Worm (Caenorhabditis elegans): ENCODE data around the gene F15H10.9.
A peak's percentile ranks its signal among the peaks of the same experiment; 100 is the strongest.

F15H10.9 gene

DNA sequence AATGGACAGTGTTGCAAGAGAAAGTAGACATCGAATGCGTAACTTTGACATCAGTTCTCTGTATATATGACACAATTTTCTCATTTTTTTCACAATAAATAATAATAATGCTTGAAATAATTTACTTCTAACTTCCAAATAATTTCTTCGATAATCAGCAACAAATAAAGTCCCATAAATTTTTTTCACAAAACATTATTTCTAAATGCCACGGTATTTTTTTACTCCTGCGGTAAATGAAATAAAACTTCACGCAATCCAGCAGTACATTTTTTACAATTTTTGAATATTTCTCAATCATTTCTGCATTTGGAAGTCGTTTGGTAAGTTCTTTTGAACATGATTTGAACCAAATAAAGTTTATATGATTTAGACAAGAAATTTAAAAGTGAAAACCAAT, 30.6 kb downstream of the F15H10.9 start, which contains the start of gene spe-10:
Gene spe-10, plus strand, starts transcription at position 301 of the 400 bp plus-strand sequence.
- TF ChIP-seq fos-1 (tag; optimal IDR thresholded peaks at IDR 0.05) (no peak), lin-14 (GFP tag; optimal IDR thresholded peaks at IDR 0.05) (no peak)

DNA sequence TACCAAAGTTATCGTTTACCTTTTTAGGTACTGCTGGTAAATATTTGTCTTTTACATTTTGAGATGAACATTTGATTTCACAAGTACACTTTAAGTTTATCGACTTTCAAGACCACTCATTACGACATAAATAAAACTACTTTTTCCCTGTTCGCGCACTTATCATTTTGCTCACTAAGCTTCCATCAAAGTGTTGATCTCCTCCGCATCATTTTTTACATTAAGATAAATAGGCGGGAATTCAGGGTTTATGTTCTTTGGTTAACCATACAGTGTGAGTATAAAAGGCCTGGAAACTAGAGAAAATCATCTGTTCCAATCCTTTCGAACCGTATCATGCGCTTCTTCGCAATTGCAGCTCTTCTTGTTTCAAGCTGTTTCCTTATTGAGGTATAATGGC, 32.4 kb downstream of the F15H10.9 start, which contains the start of gene pqn-2:
Gene pqn-2, plus strand, starts transcription at position 301 of the 400 bp plus-strand sequence.
- TF ChIP-seq nhr-28 (tag; optimal IDR thresholded peaks at IDR 0.05) (no peak), zag-1 (tag; optimal IDR thresholded peaks at IDR 0.05) (no peak), nhr-85 (tag) (no peak), dsc-1 (tag; optimal IDR thresholded peaks at IDR 0.05) (no peak), ama-1 (optimal IDR thresholded peaks at IDR 0.05) (no peak), C04F5.9 (tag; optimal IDR thresholded peaks at IDR 0.05) (no peak), ceh-63 (GFP tag; optimal IDR thresholded peaks at IDR 0.05) (no peak), lir-3 (tag; optimal IDR thresholded peaks at IDR 0.05; ENCODE audit: poor library complexity) (no peak), hlh-4 (tag; optimal IDR thresholded peaks at IDR 0.05) (no peak), mef-2 (tag; optimal IDR thresholded peaks at IDR 0.05) (no peak)

DNA sequence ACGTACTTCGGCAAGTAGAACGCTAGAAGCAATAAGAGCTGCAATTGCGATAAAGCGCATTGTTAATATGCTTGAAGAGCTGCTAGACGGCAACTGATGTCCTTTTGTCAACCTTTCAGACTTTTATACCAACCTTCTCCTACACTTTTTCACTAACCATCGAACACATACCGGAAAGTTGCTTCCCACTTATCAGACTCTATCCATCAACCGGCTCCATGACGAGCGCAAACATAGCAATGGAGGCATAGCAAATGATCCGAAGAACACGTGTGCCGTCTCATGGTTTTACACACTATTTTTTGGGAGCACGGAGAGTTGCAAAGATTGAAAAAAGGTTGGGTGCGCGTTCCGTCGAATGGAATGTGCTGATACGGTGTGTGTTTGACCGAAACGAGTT, 32.8 kb downstream of the F15H10.9 start, which contains the start of gene abu-1:
Gene abu-1, minus strand, starts transcription at position 101 of the 400 bp plus-strand sequence.
- TF ChIP-seq tbx-2 (tag; optimal IDR thresholded peaks at IDR 0.05), result no peak

DNA sequence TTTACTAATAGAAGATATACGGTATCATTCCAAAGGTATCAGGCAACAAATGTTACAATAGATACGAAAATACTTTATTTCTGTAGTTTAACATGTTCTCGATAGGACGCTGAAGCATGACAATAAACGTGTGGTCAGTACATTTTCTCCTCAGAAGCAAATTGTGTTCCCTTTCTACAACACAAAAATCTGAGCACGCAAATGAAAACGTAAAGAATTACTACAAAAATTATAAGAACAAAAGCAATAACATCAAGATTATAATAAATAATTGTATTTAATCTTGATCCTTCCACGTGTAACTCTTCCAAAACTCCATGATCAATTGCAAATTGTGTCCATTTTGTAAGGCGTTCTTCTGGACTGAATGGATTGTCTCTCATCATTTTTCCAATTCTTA, 34.7 kb downstream of the F15H10.9 start:
- TF ChIP-seq nhr-12 (tag; optimal IDR thresholded peaks at IDR 0.05) (no peak), ceh-90 (tag; optimal IDR thresholded peaks at IDR 0.05) (no peak), pag-3 (tag; optimal IDR thresholded peaks at IDR 0.05; ENCODE audit: borderline replicate concordance, insufficient read depth) (no peak), skn-1 (tag; optimal IDR thresholded peaks at IDR 0.05) (no peak), lir-3 (tag; optimal IDR thresholded peaks at IDR 0.05; ENCODE audit: poor library complexity) (no peak), ztf-11 (tag; optimal IDR thresholded peaks at IDR 0.05) (no peak), nhr-237 (tag; optimal IDR thresholded peaks at IDR 0.05) (no peak)

DNA sequence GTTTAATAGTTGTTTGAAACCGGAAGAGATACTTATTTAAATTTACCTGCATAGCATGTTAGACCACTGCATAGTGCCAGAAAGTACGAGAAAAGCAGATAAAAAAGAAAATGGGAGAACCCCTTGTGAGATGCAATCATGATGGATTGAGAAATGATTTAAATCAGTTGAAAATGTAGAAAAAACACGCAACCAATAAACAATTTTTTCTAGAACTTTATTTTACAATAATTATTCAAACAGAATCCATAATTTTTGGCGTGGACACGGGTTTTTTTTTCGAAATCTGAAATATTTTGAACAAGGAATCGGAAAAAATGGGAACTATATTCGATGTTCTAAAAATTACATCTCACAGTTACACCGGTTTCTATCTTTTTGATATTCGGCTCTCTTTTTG, 35.2 kb downstream of the F15H10.9 start, which contains the start of gene AC3.12:
Gene AC3.12, minus strand, starts transcription at position 101 of the 400 bp plus-strand sequence.
- TF ChIP-seq nhr-85 (tag) (peak; percentile 2), fkh-4 (tag; optimal IDR thresholded peaks at IDR 0.05; ENCODE audit: borderline replicate concordance) (no peak), fos-1 (tag; optimal IDR thresholded peaks at IDR 0.05) (no peak), mab-9 (GFP tag; IDR thresholded peaks at IDR 0.05) (no peak)

DNA sequence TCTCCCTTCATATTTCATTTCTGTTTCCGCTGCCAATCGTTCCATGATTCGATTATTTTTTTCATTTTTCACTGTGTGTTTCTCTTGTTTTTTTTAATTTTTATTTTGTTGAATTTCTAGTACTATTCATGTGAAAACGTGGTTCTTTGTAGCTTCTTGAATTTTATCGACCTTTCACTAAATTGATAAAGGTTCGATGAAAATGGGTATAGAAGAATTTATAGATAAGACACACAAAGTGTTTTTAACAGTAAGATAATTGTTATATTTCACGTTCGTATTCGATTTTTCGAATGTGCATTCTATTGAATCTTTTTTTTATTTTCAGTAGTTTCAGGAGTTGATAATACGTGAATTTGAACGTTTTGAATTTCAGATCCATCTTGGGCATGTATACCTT, 42.6 kb downstream of the F15H10.9 start, which contains the start of gene ugt-49:
Gene ugt-49, plus strand, starts transcription at position 371 of the 400 bp plus-strand sequence.
- TF ChIP-seq ceh-63 (GFP tag; optimal IDR thresholded peaks at IDR 0.05), result no peak
- no peak for TF ChIP-seq grh-1 (GFP tag; IDR thresholded peaks at IDR 0.05)
- TF ChIP-seq nhr-90 (tag; optimal IDR thresholded peaks at IDR 0.05; ENCODE audit: poor library complexity), result no peak
- no peak for TF ChIP-seq ces-1 (GFP tag; optimal IDR thresholded peaks at IDR 0.05)
- no peak for TF ChIP-seq lin-39 (tag; optimal IDR thresholded peaks at IDR 0.05)

DNA sequence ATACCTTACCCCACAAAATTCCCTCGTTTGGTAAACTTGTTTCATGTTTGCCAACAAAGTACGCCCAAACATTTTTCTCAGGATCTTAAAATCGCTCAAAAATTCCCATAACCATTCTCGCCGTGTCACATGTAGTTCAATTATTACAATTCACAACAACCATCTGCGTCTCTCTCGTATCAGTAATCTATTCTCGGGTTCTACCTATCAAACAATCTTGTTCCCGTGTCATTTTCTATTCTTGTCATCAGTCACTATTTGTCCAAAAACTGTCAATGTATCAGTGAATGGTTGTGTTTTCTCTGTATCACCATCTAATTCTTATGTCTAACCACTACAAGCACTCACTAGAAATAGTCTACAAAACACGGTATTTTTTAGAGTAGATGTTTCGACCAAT, 43.3 kb downstream of the F15H10.9 start:
- TF ChIP-seq nhr-20 (tag; optimal IDR thresholded peaks at IDR 0.05) (peak; percentile 72), tbx-2 (tag; optimal IDR thresholded peaks at IDR 0.05) (peak; percentile 48), snpc-4 (tag; optimal IDR thresholded peaks at IDR 0.05) (no peak), lin-35 (GFP tag; optimal IDR thresholded peaks at IDR 0.05) (peak in 1 of 2 experiments; percentile 73), ceh-88 (GFP tag; IDR thresholded peaks at IDR 0.05) (no peak), elt-3 (tag; optimal IDR thresholded peaks at IDR 0.05) (peak in 2 of 6 experiments; percentile 31 to 37), alr-1 (tag; optimal IDR thresholded peaks at IDR 0.05; ENCODE audit: borderline replicate concordance) (no peak), zag-1 (tag; optimal IDR thresholded peaks at IDR 0.05) (no peak), lin-13 (GFP tag; optimal IDR thresholded peaks at IDR 0.05) (no peak), snu-23 (GFP tag; optimal IDR thresholded peaks at IDR 0.05) (peak; percentile 52), nhr-71 (tag; optimal IDR thresholded peaks at IDR 0.05) (peak; percentile 49), vab-15 (tag; optimal IDR thresholded peaks at IDR 0.05) (no peak), C16A3.4 (tag; optimal IDR thresholded peaks at IDR 0.05) (peak; percentile 5), dsc-1 (tag; optimal IDR thresholded peaks at IDR 0.05) (no peak), efl-1 (optimal IDR thresholded peaks at IDR 0.05) (no peak), efl-1 (GFP tag; optimal IDR thresholded peaks at IDR 0.05 in 1 of 2) (peak in 1 of 2 experiments; percentile 59), elt-2 (tag; optimal IDR thresholded peaks at IDR 0.05) (peak; percentile 76), egl-13 (tag; optimal IDR thresholded peaks at IDR 0.05) (no peak), blmp-1 (tag; optimal IDR thresholded peaks at IDR 0.05) (peak; percentile 51), mef-2 (tag; optimal IDR thresholded peaks at IDR 0.05) (no peak), mab-9 (GFP tag; IDR thresholded peaks at IDR 0.05) (no peak)
